Fruit fly (Drosophila melanogaster) whole organism, embryonic: ENCODE measurements around the gene CG10283.

Experiments used
- Bgb ChIP-seq: fragments of 200-800 bp; sonication (Bioruptor generic); IDR thresholded peaks from 2 replicates; pipeline ENCODE4 v1.3.6; 2022; ENCODE audit warnings: missing biosample characterization, missing genetic modification characterization; ENCODE audit not compliant: partially characterized antibody
- Blimp-1 ChIP-seq: fragments of 200-800 bp; sonication (Bioruptor generic); optimal IDR thresholded peaks from 3 replicates; lab custom pipeline; 2018; ENCODE audit warnings: missing biosample characterization, missing genetic modification characterization, mild to moderate bottlenecking, moderate library complexity, missing genetic modification reagents
- CG1024 ChIP-seq: fragments of 200-800 bp; sonication (Bioruptor generic); IDR thresholded peaks from 2 replicates; pipeline ENCODE4 v1.3.6; 2022; ENCODE audit warnings: missing biosample characterization, missing genetic modification characterization
- CG10267 ChIP-seq: fragments of 200-800 bp; sonication (Bioruptor generic); optimal IDR thresholded peaks from 2 replicates; lab custom pipeline; 2018; ENCODE audit warnings: missing biosample characterization, mild to moderate bottlenecking, missing genetic modification characterization, moderate library complexity
- CG10431 ChIP-seq: fragments of 200-800 bp; sonication (Bioruptor generic); optimal IDR thresholded peaks from 3 replicates; lab custom pipeline; 2018; ENCODE audit warnings: missing biosample characterization, mild to moderate bottlenecking, missing genetic modification characterization
- CG10565 ChIP-seq: fragments of 200-800 bp; sonication (Bioruptor generic); optimal IDR thresholded peaks from 3 replicates; lab custom pipeline; 2016; ENCODE audit warnings: missing biosample characterization, mild to moderate bottlenecking, missing genetic modification characterization
- CG11695 ChIP-seq: fragments of 200-800 bp; sonication (Bioruptor generic); IDR thresholded peaks from 3 replicates; pipeline ENCODE4 v1.3.6; 2022; ENCODE audit warnings: missing biosample characterization, missing genetic modification characterization
- CG12155 ChIP-seq: fragments of 200-800 bp; sonication (Bioruptor generic); optimal IDR thresholded peaks from 3 replicates; lab custom pipeline; 2016; ENCODE audit warnings: missing biosample characterization, missing genetic modification characterization
- CG12744 ChIP-seq: fragments of 200-800 bp; sonication (Bioruptor generic); optimal IDR thresholded peaks from 2 replicates; lab custom pipeline; 2016; ENCODE audit warnings: missing biosample characterization, missing genetic modification characterization
- CG12769 ChIP-seq: fragments of 200-800 bp; sonication (Bioruptor generic); optimal IDR thresholded peaks from 2 replicates; lab custom pipeline; 2019; ENCODE audit warnings: missing biosample characterization, mild to moderate bottlenecking, missing genetic modification characterization, moderate library complexity
- CG15479 ChIP-seq: fragments of 200-800 bp; sonication (Bioruptor generic); optimal IDR thresholded peaks from 3 replicates; lab custom pipeline; 2019; ENCODE audit warnings: missing biosample characterization, mild to moderate bottlenecking, missing genetic modification characterization, moderate library complexity
- CG15696 ChIP-seq: fragments of 200-800 bp; sonication (Bioruptor generic); optimal IDR thresholded peaks from 2 replicates; lab custom pipeline; 2019; ENCODE audit warnings: missing biosample characterization, mild to moderate bottlenecking, missing genetic modification characterization, moderate library complexity
- CG1647 ChIP-seq: fragments of 200-800 bp; sonication (Bioruptor generic); optimal IDR thresholded peaks from 3 replicates; lab custom pipeline; 2016; ENCODE audit warnings: missing biosample characterization, missing genetic modification characterization
- CG17568 ChIP-seq: fragments of 200-800 bp; sonication (Bioruptor generic); optimal IDR thresholded peaks from 2 replicates; lab custom pipeline; 2018; ENCODE audit warnings: missing biosample characterization, mild to moderate bottlenecking, missing genetic modification characterization, moderate library complexity
- CG18599 ChIP-seq: fragments of 200-800 bp; sonication (Bioruptor generic); optimal IDR thresholded peaks from 3 replicates; lab custom pipeline; 2017; ENCODE audit warnings: missing biosample characterization, missing genetic modification characterization, mild to moderate bottlenecking, moderate library complexity, missing genetic modification reagents
- CG3281 ChIP-seq: fragments of 200-800 bp; sonication (Bioruptor generic); optimal IDR thresholded peaks from 3 replicates; lab custom pipeline; 2017; ENCODE audit warnings: missing biosample characterization, mild to moderate bottlenecking, missing genetic modification characterization
- CG42726 ChIP-seq: fragments of 200-800 bp; sonication (Bioruptor generic); IDR thresholded peaks from 2 replicates; pipeline ENCODE4 v1.3.6; 2022; ENCODE audit warnings: missing biosample characterization, missing genetic modification characterization; ENCODE audit not compliant: partially characterized antibody
- CG7928 ChIP-seq: fragments of 200-800 bp; sonication (Bioruptor generic); optimal IDR thresholded peaks from 2 replicates; lab custom pipeline; 2017; ENCODE audit warnings: missing biosample characterization, mild to moderate bottlenecking, missing genetic modification characterization
- CG8765 ChIP-seq: fragments of 200-800 bp; sonication (Bioruptor generic); IDR thresholded peaks from 2 replicates; pipeline ENCODE4 v1.3.6; 2022; ENCODE audit warnings: missing biosample characterization, missing genetic modification characterization
- CG8944 ChIP-seq: fragments of 200-800 bp; sonication (Bioruptor generic); optimal IDR thresholded peaks from 3 replicates; lab custom pipeline; 2016; ENCODE audit warnings: missing biosample characterization, missing genetic modification characterization
- D ChIP-seq, 2 experiments: fragments of 200-800 bp in 1 of 2; fragments of >200 bp in 1 of 2; sonication (Bioruptor generic) in 1 of 2; optimal IDR thresholded peaks; 2 replicates in 1 of 2; 3 replicates in 1 of 2; lab custom pipeline; 2017; ENCODE audit warnings: mild to moderate bottlenecking in 1 of 2, missing biosample characterization in 1 of 2, missing genetic modification characterization in 1 of 2, missing genetic modification reagents in 1 of 2
- Ets65A ChIP-seq: fragments of 200-800 bp; sonication (Bioruptor generic); peaks from one replicate; lab custom pipeline; 2016; ENCODE audit warnings: missing biosample characterization, missing genetic modification characterization
- GATAe ChIP-seq: fragments of 200-800 bp; sonication (Bioruptor generic); conservative IDR thresholded peaks from 2 replicates; pipeline ENCODE4 v1.3.6; 2022; ENCODE audit warnings: missing biosample characterization, missing genetic modification characterization
- Hand ChIP-seq: fragments of 200-800 bp; sonication (Bioruptor generic); optimal IDR thresholded peaks from 2 replicates; lab custom pipeline; 2017; ENCODE audit warnings: mild to moderate bottlenecking, missing biosample characterization, missing genetic modification reagents, missing genetic modification characterization
- Hr39 ChIP-seq: fragments of >200 bp; optimal IDR thresholded peaks from 2 replicates; lab custom pipeline; 2017
- Nf-YC ChIP-seq: fragments of 200-800 bp; optimal IDR thresholded peaks from 3 replicates; lab custom pipeline; 2019; ENCODE audit warnings: missing biosample characterization, mild to moderate bottlenecking, missing genetic modification characterization, moderate library complexity
- Poxn ChIP-seq: fragments of 200-800 bp; sonication (Bioruptor generic); IDR thresholded peaks from 2 replicates; pipeline ENCODE4 v1.3.6; 2022; ENCODE audit warnings: missing biosample characterization, missing genetic modification characterization
- Sry-β ChIP-seq: fragments of 200-800 bp; sonication (Bioruptor generic); optimal IDR thresholded peaks from 2 replicates; lab custom pipeline; 2018; ENCODE audit warnings: missing biosample characterization, mild to moderate bottlenecking, missing genetic modification characterization, moderate library complexity
- Stat92E ChIP-seq, 3 experiments: fragments of >200 bp in 2 of 3; fragments of 200-800 bp in 1 of 3; sonication (Bioruptor generic) in 1 of 3; optimal IDR thresholded peaks; 2 replicates each; lab custom pipeline; 2017 to 2019; ENCODE audit warnings: missing biosample characterization in 3 of 3, missing genetic modification characterization in 3 of 3, mild to moderate bottlenecking in 1 of 3, moderate library complexity in 1 of 3
- ac ChIP-seq: fragments of 200-800 bp; sonication (Bioruptor generic); optimal IDR thresholded peaks from 3 replicates; lab custom pipeline; 2017; ENCODE audit warnings: missing biosample characterization, mild to moderate bottlenecking, missing genetic modification characterization
- aop ChIP-seq: fragments of 200-800 bp; sonication (Bioruptor generic); IDR thresholded peaks from 2 replicates; pipeline ENCODE4 v1.3.6; 2022; ENCODE audit warnings: missing biosample characterization, missing genetic modification characterization
- ato ChIP-seq: fragments of 200-800 bp; sonication (Bioruptor generic); IDR thresholded peaks from 2 replicates; pipeline ENCODE4 v1.3.6; 2022; ENCODE audit warnings: missing biosample characterization, missing genetic modification characterization; ENCODE audit not compliant: partially characterized antibody
- br ChIP-seq: fragments of >200 bp; optimal IDR thresholded peaks from 2 replicates; lab custom pipeline; 2017
- btn ChIP-seq: fragments of 200-800 bp; sonication (Bioruptor generic); optimal IDR thresholded peaks from 2 replicates; lab custom pipeline; 2016; ENCODE audit warnings: missing biosample characterization, missing genetic modification characterization
- cad ChIP-seq: fragments of >200 bp; optimal IDR thresholded peaks from 2 replicates; lab custom pipeline; 2017; ENCODE audit warnings: missing biosample characterization, missing genetic modification characterization
- chinmo ChIP-seq: fragments of 200-800 bp; sonication (Bioruptor generic); IDR thresholded peaks from 4 replicates; pipeline ENCODE4 v1.3.6; 2022; ENCODE audit warnings: missing biosample characterization, missing genetic modification characterization; ENCODE audit not compliant: partially characterized antibody
- eve ChIP-seq, 2 experiments: fragments of >200 bp; optimal IDR thresholded peaks; 2 replicates each; lab custom pipeline; 2017; ENCODE audit warnings: missing biosample characterization in 2 of 2, missing genetic modification characterization in 2 of 2
- gsb ChIP-seq: fragments of 200-800 bp; sonication (Bioruptor generic); IDR thresholded peaks from 2 replicates; pipeline ENCODE4 v1.3.6; 2022; ENCODE audit warnings: missing biosample characterization, missing genetic modification characterization
- kah ChIP-seq: fragments of 200-800 bp; sonication (Bioruptor generic); optimal IDR thresholded peaks from 2 replicates; lab custom pipeline; 2018; ENCODE audit warnings: missing biosample characterization, mild to moderate bottlenecking, missing genetic modification characterization
- lbe ChIP-seq: fragments of 200-800 bp; sonication (Bioruptor generic); optimal IDR thresholded peaks from 2 replicates; lab custom pipeline; 2016; ENCODE audit warnings: missing biosample characterization, mild to moderate bottlenecking, missing genetic modification characterization
- lmd ChIP-seq: fragments of 200-800 bp; sonication (Bioruptor generic); IDR thresholded peaks from 2 replicates; pipeline ENCODE4 v1.3.6; 2022; ENCODE audit warnings: missing biosample characterization, missing genetic modification characterization
- mld ChIP-seq: fragments of 200-800 bp; sonication (Bioruptor generic); IDR thresholded peaks from 3 replicates; pipeline ENCODE4 v1.3.6; 2022; ENCODE audit warnings: missing biosample characterization, missing genetic modification characterization; ENCODE audit not compliant: partially characterized antibody
- oc ChIP-seq: fragments of 200-800 bp; sonication (Bioruptor generic); optimal IDR thresholded peaks from 2 replicates; lab custom pipeline; 2018; ENCODE audit warnings: missing biosample characterization, mild to moderate bottlenecking, missing genetic modification characterization, moderate library complexity
- pros ChIP-seq: fragments of 200-800 bp; sonication (Bioruptor generic); optimal IDR thresholded peaks from 3 replicates; lab custom pipeline; 2019; ENCODE audit warnings: missing biosample characterization, mild to moderate bottlenecking, missing genetic modification characterization, moderate library complexity
- scrt ChIP-seq: fragments of 200-800 bp; sonication (Bioruptor generic); optimal IDR thresholded peaks from 2 replicates; lab custom pipeline; 2018; ENCODE audit warnings: missing biosample characterization, mild to moderate bottlenecking, missing genetic modification characterization, moderate library complexity
- so ChIP-seq: fragments of 200-800 bp; sonication (Bioruptor generic); IDR thresholded peaks from 3 replicates; pipeline ENCODE4 v1.3.6; 2022; ENCODE audit warnings: missing biosample characterization, missing genetic modification characterization
- tap ChIP-seq: fragments of 200-800 bp; optimal IDR thresholded peaks from 3 replicates; lab custom pipeline; 2019; ENCODE audit warnings: missing biosample characterization, mild to moderate bottlenecking, missing genetic modification characterization, moderate library complexity
- yki ChIP-seq: fragments of >200 bp; optimal IDR thresholded peaks from 3 replicates; lab custom pipeline; 2018

The CG10283 gene

dm6 chr2L:18485211-18485610 is 898 bp upstream of the CG10283 start, which contains the start of gene grnd (continued):
- peak in 1 of 2 experiments; percentile 22 for TF ChIP-seq eve (GFP tag; optimal IDR thresholded peaks at IDR 0.05; lab: Kevin White, UChicago)
- TF ChIP-seq ato (GFP tag; lab: Robert Waterston, UW): no peak
- no peak for TF ChIP-seq CG7928 (GFP tag; lab: Kevin White, UChicago)
- no peak for TF ChIP-seq cad
- TF ChIP-seq lmd: no peak
- no peak for TF ChIP-seq CG10431
- TF ChIP-seq lbe: no peak
- TF ChIP-seq Nf-YC: no peak
- TF ChIP-seq Poxn (GFP tag; lab: Robert Waterston, UW): no peak
- peak; percentile 79; the same call in 1 of the 4 replicates for TF ChIP-seq chinmo (GFP tag; lab: Robert Waterston, UW)
- TF ChIP-seq btn (GFP tag; lab: Kevin White, UChicago): no peak
- no peak for TF ChIP-seq CG8944 (GFP tag; lab: Kevin White, UChicago)
- no peak for TF ChIP-seq oc
- no peak for TF ChIP-seq CG18599
- TF ChIP-seq Stat92E (GFP tag; optimal IDR thresholded peaks at IDR 0.05; lab: Kevin White, UChicago): no peak
- TF ChIP-seq GATAe (GFP tag; lab: Robert Waterston, UW): no peak
- TF ChIP-seq CG42726 (GFP tag; lab: Robert Waterston, UW): no peak
- TF ChIP-seq CG8765 (GFP tag; lab: Robert Waterston, UW): no peak
- no peak for TF ChIP-seq br (lab: Kevin White, UChicago)
- no peak for TF ChIP-seq CG15696 (tag; lab: Kevin White, UChicago)
- no peak for TF ChIP-seq CG12744 (GFP tag; lab: Kevin White, UChicago)
- TF ChIP-seq CG12155: peak; percentile 81
- TF ChIP-seq Hr39: no peak

- peak; percentile 67 for TF ChIP-seq CG12769
- TF ChIP-seq oc: peak; percentile 57
- TF ChIP-seq gsb: no peak
- peak; percentile 0 for TF ChIP-seq D (optimal IDR thresholded peaks at IDR 0.05; lab: Kevin White, UChicago)
- no peak for TF ChIP-seq D (GFP tag; optimal IDR thresholded peaks at IDR 0.05; lab: Kevin White, UChicago)
- TF ChIP-seq Bgb (GFP tag; lab: Robert Waterston, UW): peak; percentile 49; the same call in 1 of the 2 replicates
- TF ChIP-seq Hand: no peak
- no peak for TF ChIP-seq Sry-β (GFP tag; lab: Kevin White, UChicago)
- TF ChIP-seq mld: 0 out of 3 replicates have a peak, but pooled peaks have one; percentile 14
- TF ChIP-seq br (lab: Kevin White, UChicago): no peak
- peak; percentile 45 for TF ChIP-seq CG15479 (GFP tag; lab: Kevin White, UChicago)
- TF ChIP-seq CG10267: no peak
- peak; percentile 84 for TF ChIP-seq ac (GFP tag; lab: Kevin White, UChicago)
- TF ChIP-seq kah (GFP tag; lab: Kevin White, UChicago): peak; percentile 3
- no peak for TF ChIP-seq pros (GFP tag; lab: Kevin White, UChicago)
- TF ChIP-seq CG11695: no peak
- no peak for TF ChIP-seq yki (lab: Kevin White, UChicago)
- TF ChIP-seq tap (tag; lab: Kevin White, UChicago): no peak
- TF ChIP-seq CG3281 (GFP tag; lab: Kevin White, UChicago): no peak
- TF ChIP-seq CG1024 (GFP tag; lab: Robert Waterston, UW): no peak
- peak; percentile 79 for TF ChIP-seq Ets65A (GFP tag; lab: Kevin White, UChicago)
- no peak for TF ChIP-seq CG1647 (GFP tag; lab: Kevin White, UChicago)
- no peak for TF ChIP-seq aop
- peak; percentile 46 for TF ChIP-seq Blimp-1 (GFP tag; lab: Kevin White, UChicago)
- TF ChIP-seq CG10565 (GFP tag; lab: Kevin White, UChicago): no peak
- TF ChIP-seq scrt (GFP tag; lab: Kevin White, UChicago): peak; percentile 9
- 0 out of 3 replicates have a peak, but pooled peaks have one; percentile 18 for TF ChIP-seq so (GFP tag; lab: Robert Waterston, UW)
- peak; percentile 7 for TF ChIP-seq CG17568 (GFP tag; lab: Kevin White, UChicago)
These were observed 302 bp downstream of the CG10283 start for dm6 chr2L:18484040-18484381.
